Worm (Caenorhabditis elegans) whole organism, young adult: ENCODE data around the gene lips-5.

Experiments
- F33H1.4 ChIP-seq: fragments of 200-800 bp; sonication (Bioruptor generic); IDR thresholded peaks from 2 replicates; pipeline ENCODE4 v1.3.6; 2022; ENCODE audit warnings: missing genetic modification reagents, missing genetic modification characterization, missing compliant biosample characterization
- nfya-2 ChIP-seq: fragments of 200-800 bp; sonication (Bioruptor generic); IDR thresholded peaks from 2 replicates; pipeline ENCODE4 v1.3.6; 2022; ENCODE audit warnings: missing genetic modification reagents, missing genetic modification characterization, missing compliant biosample characterization
- nhr-90 ChIP-seq: sonication (generic microtip); optimal IDR thresholded peaks from 2 replicates; lab custom pipeline; 2016; ENCODE audit warnings: missing genotype, mild to moderate bottlenecking, missing genetic modification characterization, missing compliant biosample characterization
- somi-1 ChIP-seq: fragments of 200-800 bp; sonication (Bioruptor generic); optimal IDR thresholded peaks from 2 replicates; lab custom pipeline; 2018; ENCODE audit warnings: mild to moderate bottlenecking, missing genetic modification characterization, missing compliant biosample characterization

DNA sequence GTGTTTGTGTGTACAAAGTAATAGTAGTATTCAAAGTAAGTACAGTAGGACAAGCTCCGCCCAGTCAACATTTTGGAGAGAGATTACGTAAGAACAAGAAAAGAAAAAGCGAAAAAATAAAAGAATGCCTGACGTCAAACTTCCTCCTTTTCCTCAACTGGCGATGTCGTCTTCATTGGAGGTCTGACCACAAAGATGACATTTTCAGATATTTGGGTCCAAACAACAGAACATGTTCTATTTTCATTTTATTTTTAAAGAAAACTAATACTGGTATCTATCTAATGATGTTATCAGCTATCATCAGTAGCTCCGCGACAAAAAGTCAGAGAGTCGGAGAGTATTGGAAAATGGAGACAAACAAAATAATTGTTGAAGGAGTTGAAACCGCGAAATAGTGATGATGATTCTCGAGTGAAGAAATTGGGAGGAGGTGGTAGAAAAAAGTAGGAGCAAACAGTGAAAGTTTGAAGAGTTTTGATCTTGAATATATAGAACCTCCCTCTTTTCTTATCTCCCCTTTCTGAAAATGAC lies at the start of gene lips-5:
- TF ChIP-seq nhr-90 (tag; lab: Kevin White, UChicago) (no peak), nfya-2 (GFP tag; lab: Robert Waterston, UW) (no peak), somi-1 (GFP tag; lab: Kevin White, UChicago) (no peak), F33H1.4 (GFP tag; lab: Robert Waterston, UW) (no peak)
